Fruit fly (Drosophila melanogaster) S2 (cell line): ENCODE data around the gene yellow-b.

Source experiments
- CG8478 ChIP-seq: fragments of >200 bp; optimal IDR thresholded peaks from 2 replicates; lab custom pipeline; 2018
- CTCF ChIP-seq, 2 experiments: fragments of >200 bp; optimal IDR thresholded peaks; 2 replicates each; lab custom pipeline; 2018

- no peak for TF ChIP-seq CG8478 (lab: Kevin White, UChicago)
- no peak for TF ChIP-seq CTCF (optimal IDR thresholded peaks at IDR 0.05; lab: Kevin White, UChicago)
Observed at dm6 chr2L:16760504-16761417, 6.6 kb downstream of the yellow-b start, which contains the start of gene ppk17.
